Worm (Caenorhabditis elegans) whole organism, L2 larva: ENCODE measurements around the gene pssy-2.

ENCODE experiments used
- C34F6.9 ChIP-seq: fragments of 150-350 bp; optimal IDR thresholded peaks from 2 replicates; lab custom pipeline; 2014; ENCODE audit warnings: missing biosample characterization, missing genetic modification characterization
- lsy-2 ChIP-seq, 2 experiments: fragments of 150-350 bp in 1 of 2; sonication (generic microtip) in 1 of 2; optimal IDR thresholded peaks; 2 replicates each; lab custom pipeline; 2014 to 2017; ENCODE audit warnings: missing biosample characterization in 2 of 2, missing genetic modification characterization in 2 of 2
- nhr-10 ChIP-seq: sonication (generic microtip); optimal IDR thresholded peaks from 2 replicates; lab custom pipeline; 2017; ENCODE audit warnings: missing biosample characterization, missing genetic modification characterization
- nhr-237 ChIP-seq: fragments of 150-350 bp; optimal IDR thresholded peaks from 2 replicates; lab custom pipeline; 2014; ENCODE audit warnings: missing biosample characterization, missing genetic modification characterization
- nhr-77 ChIP-seq: fragments of 150-350 bp; optimal IDR thresholded peaks from 2 replicates; lab custom pipeline; 2014; ENCODE audit warnings: missing biosample characterization, missing genetic modification characterization
- snpc-4 ChIP-seq: fragments of 150-350 bp; optimal IDR thresholded peaks from 2 replicates; lab custom pipeline; 2014; ENCODE audit warnings: missing biosample characterization, missing genetic modification characterization

- TF ChIP-seq nhr-237 (tag; lab: Kevin White, UChicago): no peak
- no peak for TF ChIP-seq snpc-4 (tag; lab: Kevin White, UChicago)
- no peak for TF ChIP-seq nhr-10
- TF ChIP-seq C34F6.9 (tag; lab: Kevin White, UChicago): no peak
- no peak for TF ChIP-seq lsy-2 (tag; optimal IDR thresholded peaks at IDR 0.05; lab: Kevin White, UChicago)
- TF ChIP-seq nhr-77 (tag; lab: Kevin White, UChicago): no peak
Observed at ce11 chrIII:13462138-13462634, 9.4 kb upstream of the pssy-2 start, which contains the start of the genes abcf-2 and T27E9.2.
